Fruit fly (Drosophila melanogaster): ENCODE data around the gene Rab3-GAP.
A peak's percentile ranks its signal among the peaks of the same experiment; 100 is the strongest.

Rab3-GAP gene

dm6 chr2L:12055837-12056388, 7.1 kb downstream of the Rab3-GAP start, which contains the start of the genes JhI-21, RpL7-like and CG34164:
JhI-21 (minus strand) TSS chr2L:12056042.
RpL7-like (plus strand) TSS chr2L:12056326.
CG34164 (plus strand) TSS chr2L:12056348.
- TF ChIP-seq CG8159 (tag; optimal IDR thresholded peaks at IDR 0.05) (no peak), Pif1A (GFP tag; optimal IDR thresholded peaks at IDR 0.05) (no peak), EcR (GFP tag; optimal IDR thresholded peaks at IDR 0.05) (no peak), Ets98B (GFP tag; IDR thresholded peaks at IDR 0.05) (peak; percentile 19; the same call in 1 of the 2 replicates), gl (tag; optimal IDR thresholded peaks at IDR 0.05) (no peak), fd96Ca (GFP tag; IDR thresholded peaks at IDR 0.05) (no peak), CG8301 (tag; optimal IDR thresholded peaks at IDR 0.05) (no peak), Pif1B (GFP tag; optimal IDR thresholded peaks at IDR 0.05) (no peak), CG10348 (GFP tag; IDR thresholded peaks at IDR 0.05) (no peak), Snoo (tag; optimal IDR thresholded peaks at IDR 0.05) (peak; percentile 6), CG17806 (tag; optimal IDR thresholded peaks at IDR 0.05) (no peak), CG12605 (GFP tag; IDR thresholded peaks at IDR 0.05) (peak; percentile 43; the same call in 1 of the 2 replicates), CG4496 (GFP tag; IDR thresholded peaks at IDR 0.05) (no peak), CG34367 (tag; optimal IDR thresholded peaks at IDR 0.05) (no peak), CG13204 (GFP tag; optimal IDR thresholded peaks at IDR 0.05) (no peak), CG32121 (GFP tag; IDR thresholded peaks at IDR 0.05) (no peak), rn (GFP tag; IDR thresholded peaks at IDR 0.05) (no peak), D1 (tag; optimal IDR thresholded peaks at IDR 0.05) (no peak), CG9948 (tag; optimal IDR thresholded peaks at IDR 0.05) (no peak), CG14655 (GFP tag; optimal IDR thresholded peaks at IDR 0.05) (no peak), CG15710 (tag; optimal IDR thresholded peaks at IDR 0.05) (no peak)

dm6 chr2L:12053365-12053764, 9.6 kb downstream of the Rab3-GAP start:
- TF ChIP-seq Pif1B (GFP tag; optimal IDR thresholded peaks at IDR 0.05) (no peak), D1 (tag; optimal IDR thresholded peaks at IDR 0.05) (no peak), CG12605 (GFP tag; IDR thresholded peaks at IDR 0.05) (peak; percentile 93), Ets98B (GFP tag; IDR thresholded peaks at IDR 0.05) (no peak), CG8159 (tag; optimal IDR thresholded peaks at IDR 0.05) (no peak), CG4496 (GFP tag; IDR thresholded peaks at IDR 0.05) (no peak), CG32121 (GFP tag; IDR thresholded peaks at IDR 0.05) (no peak)

dm6 chr2L:12049133-12049532, 13.9 kb downstream of the Rab3-GAP start, which contains the start of gene PLCXD:
PLCXD (plus strand) TSS chr2L:12049418.
- no peak for TF ChIP-seq CG14655 (GFP tag; optimal IDR thresholded peaks at IDR 0.05)

- TF ChIP-seq CG10348 (GFP tag; IDR thresholded peaks at IDR 0.05) = no peak
- no peak for TF ChIP-seq CG17806 (tag; optimal IDR thresholded peaks at IDR 0.05)
- TF ChIP-seq D1 (tag; optimal IDR thresholded peaks at IDR 0.05) = no peak
- no peak for TF ChIP-seq CG13204 (GFP tag; optimal IDR thresholded peaks at IDR 0.05)
- no peak for TF ChIP-seq fd96Ca (GFP tag; IDR thresholded peaks at IDR 0.05)
- TF ChIP-seq CG15710 (tag; optimal IDR thresholded peaks at IDR 0.05) = no peak
- no peak for TF ChIP-seq Snoo (tag; optimal IDR thresholded peaks at IDR 0.05)
- no peak for TF ChIP-seq CG8159 (tag; optimal IDR thresholded peaks at IDR 0.05)
- TF ChIP-seq CG9948 (tag; optimal IDR thresholded peaks at IDR 0.05) = no peak
- TF ChIP-seq EcR (GFP tag; optimal IDR thresholded peaks at IDR 0.05) = no peak
- no peak for TF ChIP-seq Pif1A (GFP tag; optimal IDR thresholded peaks at IDR 0.05)
- TF ChIP-seq CG34367 (tag; optimal IDR thresholded peaks at IDR 0.05) = no peak
- TF ChIP-seq Pif1B (GFP tag; optimal IDR thresholded peaks at IDR 0.05) = no peak
- TF ChIP-seq CG4496 (GFP tag; IDR thresholded peaks at IDR 0.05) = no peak
- no peak for TF ChIP-seq rn (GFP tag; IDR thresholded peaks at IDR 0.05)
- TF ChIP-seq CG14655 (GFP tag; optimal IDR thresholded peaks at IDR 0.05) = no peak
- no peak for TF ChIP-seq CG12605 (GFP tag; IDR thresholded peaks at IDR 0.05)
- TF ChIP-seq CG32121 (GFP tag; IDR thresholded peaks at IDR 0.05) = no peak
Measured at dm6 chr2L:12048723-12049122, 14.3 kb downstream of the Rab3-GAP start, which contains the start of gene Plzf. Plzf (minus strand) TSS chr2L:12048918.

- no peak for TF ChIP-seq CG12605 (GFP tag; IDR thresholded peaks at IDR 0.05)
- TF ChIP-seq Snoo (tag; optimal IDR thresholded peaks at IDR 0.05) = no peak
- no peak for TF ChIP-seq D1 (tag; optimal IDR thresholded peaks at IDR 0.05)
- no peak for TF ChIP-seq gl (tag; optimal IDR thresholded peaks at IDR 0.05)
- TF ChIP-seq CG14655 (GFP tag; optimal IDR thresholded peaks at IDR 0.05) = no peak
- no peak for TF ChIP-seq fd96Ca (GFP tag; IDR thresholded peaks at IDR 0.05)
- TF ChIP-seq CG8159 (tag; optimal IDR thresholded peaks at IDR 0.05) = no peak
- TF ChIP-seq CG34367 (tag; optimal IDR thresholded peaks at IDR 0.05) = no peak
- TF ChIP-seq CG32121 (GFP tag; IDR thresholded peaks at IDR 0.05) = no peak
- TF ChIP-seq CG10348 (GFP tag; IDR thresholded peaks at IDR 0.05) = no peak
- no peak for TF ChIP-seq Ets98B (GFP tag; IDR thresholded peaks at IDR 0.05)
- TF ChIP-seq EcR (GFP tag; optimal IDR thresholded peaks at IDR 0.05) = no peak
- TF ChIP-seq rn (GFP tag; IDR thresholded peaks at IDR 0.05) = no peak
- TF ChIP-seq CG4496 (GFP tag; IDR thresholded peaks at IDR 0.05) = no peak
- TF ChIP-seq CG17806 (tag; optimal IDR thresholded peaks at IDR 0.05) = no peak
- TF ChIP-seq CG9948 (tag; optimal IDR thresholded peaks at IDR 0.05) = no peak
- TF ChIP-seq Pif1A (GFP tag; optimal IDR thresholded peaks at IDR 0.05) = no peak
Measured at dm6 chr2L:12046856-12047230, 16.1 kb downstream of the Rab3-GAP start.
